Worm (Caenorhabditis elegans) whole organism, young adult: ENCODE results near the gene acy-2.
A peak's percentile ranks its signal among the peaks of the same experiment; 100 is the strongest.

Experiments
- B0336.3 ChIP-seq: fragments of 200-800 bp; sonication (Bioruptor generic); IDR thresholded peaks from 2 replicates; pipeline ENCODE4 v1.3.6; 2022; ENCODE audit warnings: missing genetic modification characterization, missing compliant biosample characterization
- F10E7.11 ChIP-seq: sonication (generic microtip); optimal IDR thresholded peaks from 2 replicates; lab custom pipeline; 2017; ENCODE audit warnings: mild to moderate bottlenecking, missing genetic modification characterization, moderate library complexity, missing compliant biosample characterization
- F22D6.2 ChIP-seq: sonication (generic microtip); optimal IDR thresholded peaks from 2 replicates; lab custom pipeline; 2016; ENCODE audit warnings: mild to moderate bottlenecking, missing genetic modification characterization, missing compliant biosample characterization
- F55B11.4 ChIP-seq: sonication (generic microtip); optimal IDR thresholded peaks from 2 replicates; lab custom pipeline; 2016; ENCODE audit warnings: missing compliant biosample characterization, missing genetic modification characterization, borderline replicate concordance; ENCODE audit not compliant: insufficient read depth
- F57A8.1 ChIP-seq: fragments of 200-800 bp; sonication (Bioruptor generic); optimal IDR thresholded peaks from 2 replicates; lab custom pipeline; 2018; ENCODE audit warnings: mild to moderate bottlenecking, missing genetic modification characterization, moderate library complexity, missing compliant biosample characterization
- Y67H2A.10 ChIP-seq: fragments of 200-800 bp; sonication (Bioruptor generic); conservative IDR thresholded peaks from 2 replicates; pipeline ENCODE4 v1.3.6; 2022; ENCODE audit warnings: missing genetic modification reagents, missing genetic modification characterization, missing compliant biosample characterization
- akir-1 ChIP-seq: fragments of 200-800 bp; sonication (Bioruptor generic); optimal IDR thresholded peaks from 2 replicates; lab custom pipeline; 2018; ENCODE audit warnings: mild to moderate bottlenecking, missing genetic modification characterization, moderate library complexity, missing compliant biosample characterization
- attf-6 ChIP-seq: fragments of 200-800 bp; sonication (Bioruptor generic); IDR thresholded peaks from 2 replicates; pipeline ENCODE4 v1.3.6; 2022; ENCODE audit warnings: missing genetic modification reagents, missing genetic modification characterization, missing compliant biosample characterization
- bed-1 ChIP-seq: fragments of 200-800 bp; sonication (Bioruptor generic); IDR thresholded peaks from 2 replicates; pipeline ENCODE4 v1.3.6; 2022; ENCODE audit warnings: missing genetic modification reagents, missing genetic modification characterization, missing compliant biosample characterization
- bed-2 ChIP-seq: fragments of 200-800 bp; sonication (Bioruptor generic); IDR thresholded peaks from 2 replicates; pipeline ENCODE4 v1.3.6; 2022; ENCODE audit warnings: missing genetic modification reagents, missing genetic modification characterization, missing compliant biosample characterization
- cebp-1 ChIP-seq, 2 experiments: fragments of 200-800 bp in 1 of 2; sonication (Bioruptor generic) in 1 of 2; sonication (generic microtip) in 1 of 2; IDR thresholded peaks in 1 of 2; optimal IDR thresholded peaks in 1 of 2; 2 replicates each; pipeline versions ENCODE4 v1.3.6 to Lab custom; 2017 to 2022; ENCODE audit warnings: missing compliant biosample characterization in 2 of 2, missing genetic modification characterization in 2 of 2, mild to moderate bottlenecking in 1 of 2, missing genetic modification reagents in 1 of 2, moderate library complexity in 1 of 2
- cebp-2 ChIP-seq: fragments of 200-800 bp; sonication (Bioruptor generic); IDR thresholded peaks from 2 replicates; pipeline ENCODE4 v1.3.6; 2022; ENCODE audit warnings: missing genetic modification characterization, missing compliant biosample characterization
- ceh-79 ChIP-seq: sonication (generic microtip); optimal IDR thresholded peaks from 2 replicates; lab custom pipeline; 2017; ENCODE audit warnings: mild to moderate bottlenecking, missing genetic modification characterization, missing compliant biosample characterization
- die-1 ChIP-seq: sonication (generic microtip); optimal IDR thresholded peaks from 2 replicates; lab custom pipeline; 2016; ENCODE audit warnings: missing genotype, mild to moderate bottlenecking, missing genetic modification characterization, missing compliant biosample characterization
- dox-1 ChIP-seq: fragments of 200-800 bp; sonication (Bioruptor generic); IDR thresholded peaks from 2 replicates; pipeline ENCODE4 v1.3.6; 2022; ENCODE audit warnings: missing genetic modification reagents, missing genetic modification characterization, missing compliant biosample characterization
- dpff-1 ChIP-seq: sonication (generic microtip); optimal IDR thresholded peaks from 2 replicates; lab custom pipeline; 2017; ENCODE audit warnings: mild to moderate bottlenecking, missing genetic modification characterization, missing compliant biosample characterization
- dpl-1 ChIP-seq: fragments of 150-350 bp; optimal IDR thresholded peaks from 2 replicates; lab custom pipeline; 2014; ENCODE audit warnings: missing biosample characterization, missing genetic modification reagents, missing genetic modification characterization
- efl-1 ChIP-seq: fragments of 150-350 bp; optimal IDR thresholded peaks from 2 replicates; lab custom pipeline; 2014; ENCODE audit warnings: missing biosample characterization, missing genetic modification reagents, missing genetic modification characterization
- ets-4 ChIP-seq: fragments of 200-800 bp; sonication (Bioruptor generic); optimal IDR thresholded peaks from 2 replicates; lab custom pipeline; 2018; ENCODE audit warnings: mild to moderate bottlenecking, missing genetic modification characterization, missing compliant biosample characterization
- fkh-3 ChIP-seq: sonication (generic microtip); optimal IDR thresholded peaks from 2 replicates; lab custom pipeline; 2016; ENCODE audit warnings: mild to moderate bottlenecking, missing genetic modification characterization, missing compliant biosample characterization
- him-1 ChIP-seq: sonication (generic microtip); optimal IDR thresholded peaks from 2 replicates; lab custom pipeline; 2016; ENCODE audit warnings: missing genotype, missing genetic modification reagents, missing genetic modification characterization, missing compliant biosample characterization
- hlh-26 ChIP-seq: fragments of 200-800 bp; sonication (Bioruptor generic); conservative IDR thresholded peaks from 2 replicates; pipeline ENCODE4 v1.3.6; 2022; ENCODE audit warnings: missing genetic modification reagents, missing genetic modification characterization, missing compliant biosample characterization
- hmg-1.2 ChIP-seq: fragments of 200-800 bp; sonication (Bioruptor generic); IDR thresholded peaks from 2 replicates; pipeline ENCODE4 v1.3.6; 2022; ENCODE audit warnings: missing genetic modification reagents, missing genetic modification characterization, missing compliant biosample characterization
- hmg-20 ChIP-seq: fragments of 200-800 bp; sonication (Bioruptor generic); IDR thresholded peaks from 2 replicates; pipeline ENCODE4 v1.3.6; 2022; ENCODE audit warnings: missing genetic modification reagents, missing genetic modification characterization, missing compliant biosample characterization
- let-607 ChIP-seq, 2 experiments: fragments of 200-800 bp in 1 of 2; sonication (Bioruptor generic) in 1 of 2; sonication (generic microtip) in 1 of 2; optimal IDR thresholded peaks; 2 replicates each; lab custom pipeline; 2016 to 2018; ENCODE audit warnings: mild to moderate bottlenecking in 2 of 2, missing compliant biosample characterization in 2 of 2, missing genetic modification characterization in 2 of 2, moderate library complexity in 2 of 2, missing genotype in 1 of 2
- lin-26 ChIP-seq: fragments of 200-800 bp; sonication (Bioruptor generic); IDR thresholded peaks from 2 replicates; pipeline ENCODE4 v1.3.6; 2022; ENCODE audit warnings: missing genetic modification reagents, missing genetic modification characterization, missing compliant biosample characterization
- lin-35 ChIP-seq, 3 experiments: fragments of 150-350 bp in 2 of 3; sonication (generic microtip) in 1 of 3; optimal IDR thresholded peaks; 2 replicates each; lab custom pipeline; 2014 to 2018; ENCODE audit warnings: missing biosample characterization in 3 of 3, missing genetic modification characterization in 3 of 3, missing genetic modification reagents in 3 of 3
- lin-40 ChIP-seq: sonication (generic microtip); optimal IDR thresholded peaks from 2 replicates; lab custom pipeline; 2016; ENCODE audit warnings: missing genetic modification characterization, mild to moderate bottlenecking, missing compliant biosample characterization, missing genotype, missing genetic modification reagents
- lir-1 ChIP-seq: fragments of 200-800 bp; sonication (Bioruptor generic); conservative IDR thresholded peaks from 2 replicates; pipeline ENCODE4 v1.3.6; 2022; ENCODE audit warnings: missing genetic modification reagents, missing genetic modification characterization, missing compliant biosample characterization
- lsl-1 ChIP-seq: fragments of 200-800 bp; sonication (Bioruptor generic); optimal IDR thresholded peaks from 2 replicates; lab custom pipeline; 2018; ENCODE audit warnings: mild to moderate bottlenecking, missing genetic modification characterization, moderate library complexity, missing compliant biosample characterization
- madf-3 ChIP-seq: fragments of 200-800 bp; sonication (Bioruptor generic); IDR thresholded peaks from 2 replicates; pipeline ENCODE4 v1.3.6; 2022; ENCODE audit warnings: missing genetic modification reagents, missing genetic modification characterization, missing compliant biosample characterization
- mcd-1 ChIP-seq: fragments of 200-800 bp; sonication (Bioruptor generic); IDR thresholded peaks from 2 replicates; pipeline ENCODE4 v1.3.6; 2022; ENCODE audit warnings: missing genetic modification reagents, missing genetic modification characterization, missing compliant biosample characterization
- mes-4 ChIP-seq: sonication (generic microtip); optimal IDR thresholded peaks from 2 replicates; lab custom pipeline; 2016; ENCODE audit warnings: missing genotype, missing genetic modification characterization, missing compliant biosample characterization
- nfya-2 ChIP-seq: fragments of 200-800 bp; sonication (Bioruptor generic); IDR thresholded peaks from 2 replicates; pipeline ENCODE4 v1.3.6; 2022; ENCODE audit warnings: missing genetic modification reagents, missing genetic modification characterization, missing compliant biosample characterization
- rcor-1 ChIP-seq: fragments of 200-800 bp; sonication (Bioruptor generic); IDR thresholded peaks from 2 replicates; pipeline ENCODE4 v1.3.6; 2022; ENCODE audit warnings: missing genetic modification reagents, missing genetic modification characterization, missing compliant biosample characterization
- rec-8 ChIP-seq, 2 experiments: sonication (generic microtip); optimal IDR thresholded peaks; 2 replicates each; lab custom pipeline; 2016; ENCODE audit warnings: mild to moderate bottlenecking in 2 of 2, missing genetic modification characterization in 2 of 2, missing genetic modification reagents in 2 of 2, missing genotype in 2 of 2, missing biosample characterization in 1 of 2, missing compliant biosample characterization in 1 of 2, moderate library complexity in 1 of 2
- repo-1 ChIP-seq: sonication (generic microtip); optimal IDR thresholded peaks from 2 replicates; lab custom pipeline; 2017; ENCODE audit warnings: mild to moderate bottlenecking, missing genetic modification characterization, missing compliant biosample characterization
- rpc-1 ChIP-seq, 2 experiments: fragments of 150-350 bp in 1 of 2; sonication (generic microtip) in 1 of 2; optimal IDR thresholded peaks; 2 replicates each; lab custom pipeline; 2014 to 2018; ENCODE audit warnings: missing biosample characterization in 1 of 2, missing genetic modification characterization in 1 of 2, missing genetic modification reagents in 1 of 2, missing genotype in 1 of 2
- sea-2 ChIP-seq: fragments of 200-800 bp; sonication (Bioruptor generic); IDR thresholded peaks from 2 replicates; pipeline ENCODE4 v1.3.6; 2022; ENCODE audit warnings: missing genetic modification characterization, missing compliant biosample characterization
- snpc-3.4 ChIP-seq: sonication (generic microtip); optimal IDR thresholded peaks from 2 replicates; lab custom pipeline; 2017; ENCODE audit warnings: missing genetic modification characterization, mild to moderate bottlenecking, missing compliant biosample characterization, antibody characterized with exemption, moderate library complexity, missing genotype, missing genetic modification reagents
- snpc-4 ChIP-seq, 5 experiments: fragments of 150-350 bp in 1 of 5; sonication (generic microtip) in 4 of 5; optimal IDR thresholded peaks; 2 replicates each; lab custom pipeline; 2014 to 2018; ENCODE audit warnings: missing genetic modification characterization in 5 of 5, missing biosample characterization in 3 of 5, antibody characterized with exemption in 2 of 5, mild to moderate bottlenecking in 2 of 5, missing compliant biosample characterization in 2 of 5, missing genotype in 2 of 5, moderate library complexity in 2 of 5, missing genetic modification reagents in 1 of 5
- tbp1 ChIP-seq: fragments of 200-800 bp; sonication (Bioruptor generic); optimal IDR thresholded peaks from 2 replicates; lab custom pipeline; 2018; ENCODE audit warnings: mild to moderate bottlenecking, missing genetic modification characterization, missing compliant biosample characterization
- unc-130 ChIP-seq: sonication (generic microtip); optimal IDR thresholded peaks from 2 replicates; lab custom pipeline; 2016; ENCODE audit warnings: missing genetic modification reagents, missing genetic modification characterization, missing compliant biosample characterization
- ztf-18 ChIP-seq: sonication (generic microtip); optimal IDR thresholded peaks from 2 replicates; lab custom pipeline; 2016; ENCODE audit warnings: missing genotype, mild to moderate bottlenecking, missing genetic modification characterization, missing compliant biosample characterization
- ztf-22 ChIP-seq: fragments of 200-800 bp; sonication (Bioruptor generic); optimal IDR thresholded peaks from 2 replicates; lab custom pipeline; 2018; ENCODE audit warnings: mild to moderate bottlenecking, missing genetic modification characterization, moderate library complexity, missing compliant biosample characterization
- ztf-28 ChIP-seq: fragments of 200-800 bp; sonication (Bioruptor generic); IDR thresholded peaks from 2 replicates; pipeline ENCODE4 v1.3.6; 2022; ENCODE audit warnings: missing genetic modification reagents, missing genetic modification characterization, missing compliant biosample characterization
- ztf-6 ChIP-seq: fragments of 200-800 bp; sonication (Bioruptor generic); IDR thresholded peaks from 2 replicates; pipeline ENCODE4 v1.3.6; 2022; ENCODE audit warnings: missing genetic modification reagents, missing genetic modification characterization, missing compliant biosample characterization

acy-2 gene

DNA sequence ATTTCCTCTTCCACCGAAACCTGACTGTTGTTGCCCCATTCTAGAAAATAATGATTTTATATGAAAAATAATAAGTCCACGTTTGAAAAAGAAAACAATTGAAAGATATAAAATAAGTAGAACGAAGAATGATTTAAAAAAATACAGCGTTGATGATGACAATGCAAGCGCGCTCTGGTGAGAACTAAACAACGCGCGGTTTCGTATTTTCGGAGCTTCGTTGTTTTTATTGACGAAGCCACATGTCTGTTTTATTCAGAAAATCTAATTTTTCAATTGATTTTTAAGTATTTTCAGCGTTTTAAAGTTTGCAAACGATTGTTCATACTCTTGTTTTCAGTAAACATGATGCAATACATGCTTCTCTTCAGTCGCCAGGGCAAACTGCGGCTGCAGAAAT is 41.8 kb downstream of the acy-2 start, which contains the start of the genes rpt-2 and aps-1:
Gene rpt-2, minus strand, starts transcription at position 40 of the 400 bp plus-strand sequence.
Gene aps-1, plus strand, starts transcription at position 341 of the 400 bp plus-strand sequence.
- TF ChIP-seq hmg-1.2 (peak; percentile 48; the same call in 1 of the 2 replicates), ztf-22 (GFP tag; lab: Kevin White, UChicago) (no peak), repo-1 (no peak), lsl-1 (GFP tag; lab: Kevin White, UChicago) (peak; percentile 15), ztf-6 (GFP tag; lab: Robert Waterston, UW) (no peak), ztf-28 (no peak), lin-26 (no peak), rcor-1 (GFP tag; lab: Robert Waterston, UW) (no peak), hlh-26 (GFP tag; lab: Robert Waterston, UW) (no peak), B0336.3 (GFP tag; lab: Robert Waterston, UW) (no peak), madf-3 (GFP tag; lab: Robert Waterston, UW) (no peak), F57A8.1 (GFP tag; lab: Kevin White, UChicago) (no peak), attf-6 (GFP tag; lab: Robert Waterston, UW) (no peak), unc-130 (GFP tag; lab: Kevin White, UChicago) (no peak), rec-8 (tag; optimal IDR thresholded peaks at IDR 0.05; lab: Kevin White, UChicago) (no peak), ets-4 (GFP tag; lab: Kevin White, UChicago) (no peak), ztf-18 (tag; lab: Kevin White, UChicago) (no peak), let-607 (tag; optimal IDR thresholded peaks at IDR 0.05; lab: Kevin White, UChicago) (peak in 1 of 2 experiments; percentile 33), F10E7.11 (tag; lab: Kevin White, UChicago) (no peak), lir-1 (GFP tag; lab: Robert Waterston, UW) (no peak), dpl-1 (GFP tag; lab: Kevin White, UChicago) (no peak), snpc-4 (GFP tag; optimal IDR thresholded peaks at IDR 0.05; lab: Kevin White, UChicago) (no peak), snpc-4 (tag; optimal IDR thresholded peaks at IDR 0.05; lab: Kevin White, UChicago) (peak in 3 of 4 experiments; percentile 3 to 66 (median 22)), mcd-1 (GFP tag; lab: Robert Waterston, UW) (peak; percentile 95), die-1 (tag; lab: Kevin White, UChicago) (no peak), bed-2 (GFP tag; lab: Robert Waterston, UW) (no peak), efl-1 (GFP tag; lab: Kevin White, UChicago) (peak; percentile 7), sea-2 (GFP tag; lab: Robert Waterston, UW) (no peak), F22D6.2 (tag; lab: Kevin White, UChicago) (no peak), cebp-1 (GFP tag; IDR thresholded peaks at IDR 0.05; lab: Robert Waterston, UW) (no peak), cebp-1 (tag; optimal IDR thresholded peaks at IDR 0.05; lab: Kevin White, UChicago) (peak; percentile 35), snpc-3.4 (tag; lab: Kevin White, UChicago) (peak; percentile 45), akir-1 (no peak), hmg-20 (GFP tag; lab: Robert Waterston, UW) (no peak), F55B11.4 (no peak), lin-35 (GFP tag; optimal IDR thresholded peaks at IDR 0.05; lab: Kevin White, UChicago) (peak in 1 of 3 experiments; percentile 69), Y67H2A.10 (GFP tag; lab: Robert Waterston, UW) (no peak), him-1 (tag; lab: Kevin White, UChicago) (no peak), mes-4 (no peak), dox-1 (GFP tag; lab: Robert Waterston, UW) (no peak), ceh-79 (tag; lab: Kevin White, UChicago) (no peak), fkh-3 (no peak), dpff-1 (tag; lab: Kevin White, UChicago) (no peak), cebp-2 (GFP tag; lab: Robert Waterston, UW) (no peak), tbp1 (peak; percentile 5), bed-1 (GFP tag; lab: Robert Waterston, UW) (no peak), rpc-1 (optimal IDR thresholded peaks at IDR 0.05; lab: Kevin White, UChicago) (no peak), rpc-1 (tag; optimal IDR thresholded peaks at IDR 0.05; lab: Kevin White, UChicago) (no peak), lin-40 (peak; percentile 58), nfya-2 (GFP tag; lab: Robert Waterston, UW) (no peak)
